Fruit fly (Drosophila melanogaster): ENCODE results near the gene Mocs2B.
A peak's percentile ranks its signal among the peaks of the same experiment; 100 is the strongest.
"Not testable (repeated sequence)": the region's sequence is repeated elsewhere in the genome, so short reads cannot be mapped to it uniquely, and the experiment has no call there.

Gene Mocs2B

dm6 chr3R:25127231-25127689 lies at the start of gene Mocs2B, which contains the start of the genes Mocs2A and Clbn:
Gene Mocs2B (minus strand): TSS chr3R:25127359.
Gene Mocs2A (minus strand): TSS chr3R:25127359.
Gene Clbn (plus strand): TSS chr3R:25127502.
- no peak for TF ChIP-seq Dll (optimal IDR thresholded peaks at IDR 0.05)

DNA sequence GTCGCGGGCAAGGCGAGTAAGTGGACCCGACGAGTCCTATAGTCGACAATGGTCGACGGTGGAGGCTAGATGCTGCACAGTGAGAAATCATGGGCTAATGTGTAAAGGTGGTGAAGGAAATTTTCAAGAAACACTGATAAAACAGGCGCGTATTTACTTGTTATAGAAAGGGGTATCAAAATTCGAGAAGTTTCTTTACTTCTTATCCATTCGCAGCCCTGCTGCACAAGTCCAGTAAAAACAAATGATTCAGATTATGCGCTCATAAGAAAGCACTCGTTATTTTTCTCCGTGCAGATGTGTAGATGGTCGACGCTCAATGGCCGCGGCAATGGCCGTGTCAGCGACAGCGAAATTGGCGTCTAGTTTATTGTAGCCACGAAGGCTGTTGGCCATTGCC lies 49.4 kb upstream of the Mocs2B start:
- no peak for TF ChIP-seq usp (GFP tag; optimal IDR thresholded peaks at IDR 0.05)
- no peak for TF ChIP-seq pan (optimal IDR thresholded peaks at IDR 0.05)
- TF ChIP-seq CG8478 (optimal IDR thresholded peaks at IDR 0.05) = no peak
- no peak for TF ChIP-seq Dll (optimal IDR thresholded peaks at IDR 0.05)
- no peak for TF ChIP-seq psq (optimal IDR thresholded peaks at IDR 0.05)
- no peak for TF ChIP-seq EcR (GFP tag; optimal IDR thresholded peaks at IDR 0.05)

- no peak for TF ChIP-seq EcR (GFP tag; optimal IDR thresholded peaks at IDR 0.05)
- peak; percentile 89 for TF ChIP-seq pan (optimal IDR thresholded peaks at IDR 0.05)
Measured at dm6 chr3R:25174244-25174643, 47.1 kb upstream of the Mocs2B start.

DNA sequence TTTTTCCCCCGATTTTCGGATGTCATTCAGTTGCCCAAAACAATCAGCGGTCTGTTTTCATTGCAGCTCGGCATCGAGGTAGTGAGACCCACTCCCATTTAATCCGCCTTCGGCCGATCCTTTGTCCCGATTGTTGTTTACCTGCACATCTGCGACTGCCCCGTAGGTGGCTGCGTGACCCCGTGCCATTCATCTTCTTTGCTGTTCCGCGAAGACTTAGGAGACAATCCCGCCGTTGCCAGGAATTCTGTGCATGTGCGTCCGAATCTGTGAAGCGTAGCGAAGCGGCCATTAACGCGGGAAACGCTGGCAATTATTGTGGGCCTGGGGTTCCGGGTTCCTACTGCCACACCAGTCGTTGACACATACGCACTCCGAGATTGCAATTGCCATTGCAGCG lies 45.8 kb upstream of the Mocs2B start:
- TF ChIP-seq EcR (GFP tag; optimal IDR thresholded peaks at IDR 0.05) = no peak
- TF ChIP-seq CG8478 (optimal IDR thresholded peaks at IDR 0.05) = no peak
- no peak for TF ChIP-seq psq (optimal IDR thresholded peaks at IDR 0.05)
- no peak for TF ChIP-seq pan (optimal IDR thresholded peaks at IDR 0.05)
- TF ChIP-seq Dll (optimal IDR thresholded peaks at IDR 0.05) = no peak
- no peak for TF ChIP-seq usp (GFP tag; optimal IDR thresholded peaks at IDR 0.05)

- no peak for TF ChIP-seq EcR (GFP tag; optimal IDR thresholded peaks at IDR 0.05)
- no peak for TF ChIP-seq Dll (optimal IDR thresholded peaks at IDR 0.05)
- TF ChIP-seq psq (optimal IDR thresholded peaks at IDR 0.05) = no peak
- no peak for TF ChIP-seq usp (GFP tag; optimal IDR thresholded peaks at IDR 0.05)
- TF ChIP-seq pan (optimal IDR thresholded peaks at IDR 0.05) = no peak
- no peak for TF ChIP-seq CG8478 (optimal IDR thresholded peaks at IDR 0.05)
Measured at dm6 chr3R:25172353-25172752, 45.2 kb upstream of the Mocs2B start.

DNA sequence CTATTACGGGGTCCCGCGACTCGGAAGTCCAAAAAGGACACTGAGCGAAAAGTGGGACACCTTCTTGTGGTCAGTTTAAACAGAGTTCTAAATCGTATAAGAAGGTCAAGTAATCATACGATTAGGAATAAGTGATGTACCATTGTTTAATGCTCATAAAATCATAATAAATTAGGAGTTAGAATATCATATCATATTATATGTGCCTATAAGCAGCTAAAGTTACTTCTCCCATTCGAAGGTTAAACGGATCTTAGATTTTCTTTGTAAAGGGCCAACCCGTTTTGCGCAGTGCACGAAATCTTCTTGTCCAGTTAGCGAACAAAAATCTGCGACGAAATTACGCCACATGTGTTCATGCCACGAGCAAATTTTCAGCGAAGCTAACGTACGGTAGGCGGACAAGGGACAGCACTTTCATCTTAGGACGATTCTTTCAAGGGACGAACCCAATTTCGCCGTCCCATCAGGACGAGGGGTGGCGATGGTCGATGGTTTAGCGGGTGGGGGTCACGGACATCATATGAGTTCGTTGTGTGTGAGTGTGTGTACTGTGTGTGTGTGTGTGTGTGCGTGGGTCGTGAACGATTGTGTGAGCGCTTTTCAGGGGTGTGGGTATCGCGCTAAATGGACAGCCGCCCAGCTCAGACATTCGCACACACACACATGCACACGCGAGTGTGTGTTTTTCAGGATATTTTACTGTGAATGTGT lies 41.3 kb upstream of the Mocs2B start:
- no peak for TF ChIP-seq CG8478 (optimal IDR thresholded peaks at IDR 0.05)
- TF ChIP-seq pan (optimal IDR thresholded peaks at IDR 0.05) = no peak
- no peak for TF ChIP-seq usp (GFP tag; optimal IDR thresholded peaks at IDR 0.05)
- TF ChIP-seq psq (optimal IDR thresholded peaks at IDR 0.05) = no peak
- TF ChIP-seq EcR (GFP tag; optimal IDR thresholded peaks at IDR 0.05) = no peak
- TF ChIP-seq Dll (optimal IDR thresholded peaks at IDR 0.05) = no peak

DNA sequence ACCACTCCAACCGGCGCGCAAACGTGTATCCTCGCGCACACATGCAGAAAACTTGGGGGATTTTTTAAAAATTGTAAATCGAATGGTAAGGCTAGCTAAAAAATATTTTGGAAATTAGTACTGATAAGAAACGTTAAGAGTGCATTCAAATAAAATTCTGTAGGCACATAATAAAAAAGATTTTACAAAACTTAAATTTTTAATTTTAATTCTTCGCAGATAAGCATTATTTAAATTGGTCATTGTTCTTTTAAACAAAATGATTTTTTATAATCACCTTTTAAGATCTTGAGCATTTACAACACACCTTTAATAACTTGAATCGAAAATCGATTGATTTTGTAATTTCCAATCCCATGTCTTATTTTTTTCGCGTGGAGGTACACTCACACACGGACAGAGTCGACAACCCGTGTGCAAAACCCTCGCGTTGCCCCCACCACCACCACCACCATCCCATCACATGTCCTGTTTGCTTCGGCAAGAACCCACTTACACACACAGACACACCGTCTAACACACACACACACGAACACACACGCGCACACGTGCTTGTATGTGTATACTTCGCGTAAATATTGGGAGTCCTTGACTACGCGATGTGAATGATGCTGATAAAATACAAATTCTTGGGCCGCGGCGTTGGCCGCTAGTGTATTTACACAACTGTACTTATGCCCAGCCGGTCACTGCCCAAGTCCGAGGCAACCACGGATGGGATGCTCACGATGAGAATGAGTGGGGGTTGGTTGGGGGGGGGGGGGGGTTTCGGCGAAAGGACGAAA lies 40.4 kb upstream of the Mocs2B start:
- TF ChIP-seq CG8478 (optimal IDR thresholded peaks at IDR 0.05) (no peak), Dll (optimal IDR thresholded peaks at IDR 0.05) (no peak), EcR (GFP tag; optimal IDR thresholded peaks at IDR 0.05) (no peak), usp (GFP tag; optimal IDR thresholded peaks at IDR 0.05) (no peak), psq (optimal IDR thresholded peaks at IDR 0.05) (no peak), pan (optimal IDR thresholded peaks at IDR 0.05) (no peak)

- TF ChIP-seq EcR (GFP tag; optimal IDR thresholded peaks at IDR 0.05) (no peak), Dll (optimal IDR thresholded peaks at IDR 0.05) (no peak), CG8478 (optimal IDR thresholded peaks at IDR 0.05) (no peak), psq (optimal IDR thresholded peaks at IDR 0.05) (no peak), pan (optimal IDR thresholded peaks at IDR 0.05) (no peak), usp (GFP tag; optimal IDR thresholded peaks at IDR 0.05) (no peak)
Measured at dm6 chr3R:25166788-25167187, 39.6 kb upstream of the Mocs2B start.

dm6 chr3R:25161520-25161919 lies 34.4 kb upstream of the Mocs2B start:
- TF ChIP-seq CG8478 (optimal IDR thresholded peaks at IDR 0.05) (no peak), pan (optimal IDR thresholded peaks at IDR 0.05) (no peak), psq (optimal IDR thresholded peaks at IDR 0.05) (no peak), EcR (GFP tag; optimal IDR thresholded peaks at IDR 0.05) (no peak), usp (GFP tag; optimal IDR thresholded peaks at IDR 0.05) (no peak), Dll (optimal IDR thresholded peaks at IDR 0.05) (no peak)

DNA sequence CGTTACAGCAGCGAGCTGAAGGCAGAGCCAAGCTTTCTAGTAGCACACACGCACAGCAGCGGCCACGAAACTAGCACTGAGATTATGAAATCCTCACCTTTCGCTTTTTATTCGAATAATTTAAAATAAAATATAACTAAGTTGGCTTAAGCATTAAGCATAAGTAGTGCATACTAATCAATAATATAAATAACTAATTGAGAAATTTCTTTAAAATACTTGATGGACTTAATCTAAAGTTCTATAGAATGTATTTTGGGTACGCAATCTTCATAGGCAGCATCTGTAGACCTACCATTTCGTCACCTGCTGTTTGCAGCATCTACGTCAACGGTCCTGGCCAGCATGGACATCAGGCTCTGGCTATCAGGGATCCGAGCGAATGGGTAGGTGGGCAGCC lies 25.2 kb upstream of the Mocs2B start:
- no peak for TF ChIP-seq Dll (optimal IDR thresholded peaks at IDR 0.05)
- no peak for TF ChIP-seq usp (GFP tag; optimal IDR thresholded peaks at IDR 0.05)
- no peak for TF ChIP-seq psq (optimal IDR thresholded peaks at IDR 0.05)
- no peak for TF ChIP-seq CG8478 (optimal IDR thresholded peaks at IDR 0.05)
- TF ChIP-seq EcR (GFP tag; optimal IDR thresholded peaks at IDR 0.05) = no peak
- no peak for TF ChIP-seq pan (optimal IDR thresholded peaks at IDR 0.05)

DNA sequence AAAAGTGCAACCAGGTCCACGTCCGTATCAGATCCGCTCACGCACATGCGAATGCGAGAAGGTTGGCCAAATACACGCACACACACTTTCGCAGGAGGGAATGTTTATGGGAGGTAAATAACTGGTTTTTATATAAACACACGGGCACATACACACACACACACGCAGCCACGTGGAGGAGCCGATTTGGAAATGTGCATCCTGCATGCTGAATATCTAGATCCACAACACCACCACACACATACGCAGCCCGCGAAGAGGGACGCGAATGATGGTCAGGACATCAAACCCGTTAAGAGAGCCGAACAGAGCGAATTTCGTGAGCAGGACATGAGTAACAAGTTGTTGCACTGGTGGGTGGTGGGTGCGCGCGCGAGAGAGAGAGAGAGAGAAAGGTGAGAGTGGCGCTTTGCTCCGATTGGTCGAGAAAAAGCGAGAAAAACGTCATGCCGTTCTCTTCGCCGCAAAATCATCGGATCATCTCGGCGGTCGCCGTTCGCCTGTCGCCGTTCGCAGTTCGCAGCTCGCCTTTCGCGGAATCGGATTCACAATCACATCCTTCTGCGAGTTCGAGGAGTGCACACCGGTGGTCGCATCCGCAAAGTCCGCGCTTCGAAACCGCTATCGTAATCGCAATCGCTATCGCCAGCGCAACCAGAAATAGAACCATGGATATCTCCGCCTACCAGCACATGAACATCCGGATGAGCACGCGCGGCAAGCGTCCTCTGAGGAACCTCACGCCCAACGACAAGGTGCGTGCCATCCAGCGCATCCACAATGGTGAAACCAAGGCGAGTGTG lies 10.6 kb upstream of the Mocs2B start, which contains the start of gene danr:
danr (plus strand) TSS at position 508 of the 803 bp plus-strand sequence.
- peak; percentile 76 for TF ChIP-seq Dll (optimal IDR thresholded peaks at IDR 0.05)
- TF ChIP-seq pan (optimal IDR thresholded peaks at IDR 0.05) = no peak
- no peak for TF ChIP-seq psq (optimal IDR thresholded peaks at IDR 0.05)
- TF ChIP-seq EcR (GFP tag; optimal IDR thresholded peaks at IDR 0.05) = no peak

DNA sequence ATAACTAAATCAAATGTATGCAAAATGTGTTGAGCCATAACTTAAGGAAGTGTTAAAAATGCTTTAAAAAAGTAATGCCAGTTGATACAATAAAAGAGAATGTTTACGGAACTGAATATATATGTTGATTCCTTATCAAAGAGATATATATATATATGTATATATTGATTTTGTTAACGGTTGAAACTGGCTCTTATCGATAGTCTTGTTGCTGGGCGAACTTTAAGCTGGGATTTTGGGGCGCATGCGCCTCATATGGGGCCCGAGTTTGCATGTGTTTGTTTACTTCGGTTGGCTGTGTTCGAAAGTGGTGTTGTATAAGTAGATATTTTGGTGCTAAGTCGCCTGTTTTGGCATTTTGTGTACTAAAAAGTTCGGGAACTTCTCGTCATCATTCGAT lies 3.9 kb upstream of the Mocs2B start, which contains the start of gene Bili:
Bili (plus strand) TSS at position 265 of the 400 bp plus-strand sequence.
- not testable (repeated sequence) for TF ChIP-seq EcR (GFP tag; optimal IDR thresholded peaks at IDR 0.05); CG8478 (optimal IDR thresholded peaks at IDR 0.05); Dll (optimal IDR thresholded peaks at IDR 0.05)
